Fruit fly (Drosophila melanogaster) S2 (cell line): ENCODE results near the gene GstD1.

ENCODE experiments used
- CG8478 ChIP-seq: fragments of >200 bp; optimal IDR thresholded peaks from 2 replicates; lab custom pipeline; 2018
- CTCF ChIP-seq, 2 experiments: fragments of >200 bp; optimal IDR thresholded peaks; 2 replicates each; lab custom pipeline; 2018

The GstD1 gene

dm6 chr3R:12341374-12341773 lies 27.7 kb downstream of the GstD1 start, which contains the start of gene Sgsf:
Gene Sgsf, plus strand, starts transcription at chr3R:12341674.
- TF ChIP-seq CG8478 (no peak), CTCF (optimal IDR thresholded peaks at IDR 0.05; lab: Kevin White, UChicago) (no peak)

- TF ChIP-seq CTCF (optimal IDR thresholded peaks at IDR 0.05; lab: Kevin White, UChicago): no peak
Observed at dm6 chr3R:12329827-12330226, 39.2 kb downstream of the GstD1 start.

DNA sequence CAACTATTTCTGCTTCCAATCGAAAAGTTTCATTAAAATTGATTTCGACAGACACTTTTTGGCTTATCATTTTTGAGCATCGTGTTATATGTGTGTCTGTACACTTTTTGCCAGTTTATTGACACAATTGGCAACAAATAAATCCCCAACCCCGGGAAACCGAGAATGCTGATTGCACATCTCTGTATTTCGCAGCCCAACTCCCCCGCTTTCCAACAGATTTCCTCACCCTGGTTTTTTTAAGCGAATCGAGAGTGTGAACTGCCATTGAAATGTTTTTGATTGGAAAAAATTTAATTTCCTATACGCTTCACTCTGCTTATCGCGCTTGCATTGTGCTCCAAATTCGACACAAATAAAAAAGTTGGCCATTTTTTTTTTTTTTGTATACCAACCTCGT lies 42.2 kb downstream of the GstD1 start:
- TF ChIP-seq CG8478: no peak
- TF ChIP-seq CTCF (optimal IDR thresholded peaks at IDR 0.05; lab: Kevin White, UChicago): no peak

dm6 chr3R:12323221-12323620 lies 45.8 kb downstream of the GstD1 start, which contains the start of gene CG10013:
Gene CG10013, plus strand, starts transcription at chr3R:12323521.
- TF ChIP-seq CTCF (optimal IDR thresholded peaks at IDR 0.05; lab: Kevin White, UChicago) (no peak), CG8478 (no peak)
